Fruit fly (Drosophila melanogaster): ENCODE results near the gene CG5665.

- TF ChIP-seq rgr (GFP tag; optimal IDR thresholded peaks at IDR 0.05), result no peak
- no peak for TF ChIP-seq tai (GFP tag; optimal IDR thresholded peaks at IDR 0.05)
- no peak for TF ChIP-seq lola (GFP tag; optimal IDR thresholded peaks at IDR 0.05)
- TF ChIP-seq Jra (GFP tag; optimal IDR thresholded peaks at IDR 0.05), result no peak
- no peak for TF ChIP-seq CG32264 (GFP tag; optimal IDR thresholded peaks at IDR 0.05)
Measured at dm6 chr3L:20385006-20385405, 26.7 kb downstream of the CG5665 start.
